Fruit fly (Drosophila melanogaster) whole organism, embryonic: ENCODE results near the gene Mrp5.

Experiments
- B-H1 ChIP-seq: fragments of 200-800 bp; sonication (Bioruptor generic); IDR thresholded peaks from 3 replicates; pipeline ENCODE4 v1.3.6; 2022; ENCODE audit warnings: missing biosample characterization, missing genetic modification characterization
- B-H2 ChIP-seq: fragments of 200-800 bp; sonication (Bioruptor generic); optimal IDR thresholded peaks from 2 replicates; lab custom pipeline; 2018; ENCODE audit warnings: missing biosample characterization, mild to moderate bottlenecking, missing genetic modification characterization
- BEAF-32 ChIP-seq: fragments of 200-800 bp; sonication (Bioruptor generic); optimal IDR thresholded peaks from 3 replicates; lab custom pipeline; 2017; ENCODE audit warnings: missing biosample characterization, missing genetic modification characterization, mild to moderate bottlenecking, moderate library complexity, missing genetic modification reagents
- CG10147 ChIP-seq: fragments of 200-800 bp; sonication (Bioruptor generic); optimal IDR thresholded peaks from 2 replicates; lab custom pipeline; 2019; ENCODE audit warnings: missing biosample characterization, mild to moderate bottlenecking, missing genetic modification characterization, moderate library complexity
- CG10209 ChIP-seq: fragments of 200-800 bp; sonication (Bioruptor generic); optimal IDR thresholded peaks from 3 replicates; lab custom pipeline; 2017; ENCODE audit warnings: missing biosample characterization, mild to moderate bottlenecking, missing genetic modification characterization, missing genetic modification reagents
- CG12942 ChIP-seq: fragments of 200-800 bp; sonication (Bioruptor generic); optimal IDR thresholded peaks from 3 replicates; lab custom pipeline; 2016; ENCODE audit warnings: missing biosample characterization, missing genetic modification characterization
- CG13624 ChIP-seq: fragments of 200-800 bp; sonication (Bioruptor generic); optimal IDR thresholded peaks from 2 replicates; lab custom pipeline; 2016; ENCODE audit warnings: missing biosample characterization, missing genetic modification characterization
- CG13894 ChIP-seq: fragments of 200-800 bp; sonication (Bioruptor generic); optimal IDR thresholded peaks from 3 replicates; lab custom pipeline; 2018; ENCODE audit warnings: missing biosample characterization, mild to moderate bottlenecking, missing genetic modification characterization, moderate library complexity
- CG14441 ChIP-seq: fragments of 200-800 bp; sonication (Bioruptor generic); IDR thresholded peaks from 2 replicates; pipeline ENCODE4 v1.3.6; 2022; ENCODE audit warnings: missing biosample characterization, missing genetic modification characterization
- CG14860 ChIP-seq: fragments of 200-800 bp; sonication (Bioruptor generic); IDR thresholded peaks from 3 replicates; pipeline ENCODE4 v1.3.6; 2022; ENCODE audit warnings: missing biosample characterization, missing genetic modification characterization; ENCODE audit not compliant: partially characterized antibody
- CG2199 ChIP-seq: fragments of 200-800 bp; sonication (Bioruptor generic); IDR thresholded peaks from 3 replicates; pipeline ENCODE4 v1.3.6; 2022; ENCODE audit warnings: missing biosample characterization, missing genetic modification characterization
- CG2875 ChIP-seq: fragments of 200-800 bp; sonication (Bioruptor generic); optimal IDR thresholded peaks from 2 replicates; lab custom pipeline; 2017; ENCODE audit warnings: missing biosample characterization, mild to moderate bottlenecking, missing genetic modification characterization, missing genetic modification reagents
- CG32532 ChIP-seq: fragments of 200-800 bp; sonication (Bioruptor generic); IDR thresholded peaks from 2 replicates; pipeline ENCODE4 v1.3.6; 2022; ENCODE audit warnings: missing biosample characterization, missing genetic modification characterization
- CG3407 ChIP-seq: fragments of 200-800 bp; sonication (Bioruptor generic); optimal IDR thresholded peaks from 2 replicates; lab custom pipeline; 2018; ENCODE audit warnings: missing biosample characterization, mild to moderate bottlenecking, missing genetic modification characterization
- CG3995 ChIP-seq: fragments of 200-800 bp; sonication (Bioruptor generic); optimal IDR thresholded peaks from 3 replicates; lab custom pipeline; 2016; ENCODE audit warnings: missing biosample characterization, missing genetic modification characterization
- CG4617 ChIP-seq: fragments of 200-800 bp; sonication (Bioruptor generic); optimal IDR thresholded peaks from 3 replicates; lab custom pipeline; 2016; ENCODE audit warnings: missing biosample characterization, missing genetic modification characterization, borderline replicate concordance
- CG7271 ChIP-seq: fragments of 200-800 bp; sonication (Bioruptor generic); optimal IDR thresholded peaks from 2 replicates; lab custom pipeline; 2018; ENCODE audit warnings: missing biosample characterization, mild to moderate bottlenecking, missing genetic modification characterization, moderate library complexity
- CG7839 ChIP-seq: fragments of 200-800 bp; sonication (Bioruptor generic); optimal IDR thresholded peaks from 3 replicates; lab custom pipeline; 2018; ENCODE audit warnings: missing biosample characterization, mild to moderate bottlenecking, missing genetic modification characterization, moderate library complexity
- CG8388 ChIP-seq: fragments of 200-800 bp; sonication (Bioruptor generic); optimal IDR thresholded peaks from 2 replicates; lab custom pipeline; 2019; ENCODE audit warnings: missing biosample characterization, mild to moderate bottlenecking, missing genetic modification characterization, moderate library complexity
- Dip3 ChIP-seq: fragments of 200-800 bp; sonication (Bioruptor generic); optimal IDR thresholded peaks from 3 replicates; lab custom pipeline; 2016; ENCODE audit warnings: missing biosample characterization, missing genetic modification characterization
- Gsc ChIP-seq: fragments of 200-800 bp; sonication (Bioruptor generic); IDR thresholded peaks from 2 replicates; pipeline ENCODE4 v1.3.6; 2022; ENCODE audit warnings: missing biosample characterization, missing genetic modification characterization
- Hr51 ChIP-seq, 2 experiments: fragments of 200-800 bp; sonication (Bioruptor generic); optimal IDR thresholded peaks; 2 replicates in 1 of 2; 3 replicates in 1 of 2; lab custom pipeline; 2016 to 2018; ENCODE audit warnings: missing biosample characterization in 2 of 2, missing genetic modification characterization in 2 of 2, mild to moderate bottlenecking in 1 of 2, moderate library complexity in 1 of 2
- Pdp1 ChIP-seq, 2 experiments: fragments of 200-800 bp; sonication (Bioruptor generic); optimal IDR thresholded peaks; 3 replicates each; lab custom pipeline; 2016; ENCODE audit warnings: missing biosample characterization in 2 of 2, missing genetic modification characterization in 2 of 2, mild to moderate bottlenecking in 1 of 2, moderate library complexity in 1 of 2
- Taf1 ChIP-seq: fragments of 200-800 bp; sonication (Bioruptor generic); IDR thresholded peaks from 2 replicates; pipeline ENCODE4 v1.3.6; 2022; ENCODE audit warnings: missing biosample characterization, missing genetic modification characterization
- abd-A ChIP-seq: fragments of 200-800 bp; sonication (Bioruptor generic); optimal IDR thresholded peaks from 3 replicates; lab custom pipeline; 2019; ENCODE audit warnings: missing biosample characterization, mild to moderate bottlenecking, missing genetic modification characterization, moderate library complexity
- az2 ChIP-seq: fragments of 200-800 bp; sonication (Bioruptor generic); optimal IDR thresholded peaks from 3 replicates; lab custom pipeline; 2016; ENCODE audit warnings: missing biosample characterization, missing genetic modification characterization
- crol ChIP-seq: fragments of 200-800 bp; sonication (Bioruptor generic); IDR thresholded peaks from 2 replicates; pipeline ENCODE4 v1.3.6; 2022; ENCODE audit warnings: missing biosample characterization, missing genetic modification characterization
- crp ChIP-seq, 2 experiments: fragments of 200-800 bp; sonication (Bioruptor generic); optimal IDR thresholded peaks; 2 replicates in 1 of 2; 3 replicates in 1 of 2; lab custom pipeline; 2017; ENCODE audit warnings: missing biosample characterization in 2 of 2, missing genetic modification characterization in 2 of 2, mild to moderate bottlenecking in 1 of 2, moderate library complexity in 1 of 2
- cwo ChIP-seq: fragments of 200-800 bp; sonication (Bioruptor generic); optimal IDR thresholded peaks from 3 replicates; lab custom pipeline; 2017; ENCODE audit warnings: missing biosample characterization, missing genetic modification characterization, mild to moderate bottlenecking, moderate library complexity, missing genetic modification reagents
- gcm2 ChIP-seq: fragments of 200-800 bp; sonication (Bioruptor generic); optimal IDR thresholded peaks from 2 replicates; lab custom pipeline; 2016; ENCODE audit warnings: missing biosample characterization, missing genetic modification characterization
- grau ChIP-seq: fragments of 200-800 bp; optimal IDR thresholded peaks from 3 replicates; lab custom pipeline; 2019; ENCODE audit warnings: missing biosample characterization, mild to moderate bottlenecking, missing genetic modification characterization, moderate library complexity
- grn ChIP-seq: fragments of 200-800 bp; sonication (Bioruptor generic); optimal IDR thresholded peaks from 3 replicates; lab custom pipeline; 2017; ENCODE audit warnings: missing biosample characterization, missing genetic modification characterization
- hb ChIP-seq: fragments of 200-800 bp; sonication (Bioruptor generic); IDR thresholded peaks from 3 replicates; pipeline ENCODE4 v1.3.6; 2022; ENCODE audit warnings: missing biosample characterization, missing genetic modification characterization; ENCODE audit not compliant: partially characterized antibody
- ind ChIP-seq: fragments of 200-800 bp; sonication (Bioruptor generic); optimal IDR thresholded peaks from 3 replicates; lab custom pipeline; 2016; ENCODE audit warnings: missing biosample characterization, missing genetic modification characterization
- knrl ChIP-seq: fragments of 200-800 bp; sonication (Bioruptor generic); IDR thresholded peaks from 3 replicates; pipeline ENCODE4 v1.3.6; 2022; ENCODE audit warnings: missing biosample characterization, missing genetic modification characterization; ENCODE audit not compliant: partially characterized antibody
- lilli ChIP-seq: fragments of 200-800 bp; sonication (Bioruptor generic); optimal IDR thresholded peaks from 3 replicates; lab custom pipeline; 2016; ENCODE audit warnings: missing biosample characterization, missing genetic modification characterization
- mirr ChIP-seq: fragments of 200-800 bp; sonication (Bioruptor generic); optimal IDR thresholded peaks from 3 replicates; lab custom pipeline; 2018; ENCODE audit warnings: missing biosample characterization, mild to moderate bottlenecking, missing genetic modification characterization
- nerfin-2 ChIP-seq: fragments of 200-800 bp; sonication (Bioruptor generic); IDR thresholded peaks from 2 replicates; pipeline ENCODE4 v1.3.6; 2022; ENCODE audit warnings: missing biosample characterization, missing genetic modification characterization; ENCODE audit not compliant: partially characterized antibody
- otp ChIP-seq: fragments of 200-800 bp; sonication (Bioruptor generic); IDR thresholded peaks from 3 replicates; pipeline ENCODE4, ENCODE4 v1.3.6; 2022; ENCODE audit warnings: missing biosample characterization, missing genetic modification characterization
- pan ChIP-seq, 4 experiments: fragments of >200 bp in 3 of 4; fragments of 200-800 bp in 1 of 4; sonication (Bioruptor generic) in 1 of 4; optimal IDR thresholded peaks in 3 of 4; IDR thresholded peaks in 1 of 4; 2 replicates each; pipeline versions ENCODE4 v1.3.6 to Lab custom; 2017 to 2022; ENCODE audit warnings: missing biosample characterization in 2 of 4, missing genetic modification characterization in 2 of 4, mixed read lengths in 1 of 4
- row ChIP-seq: fragments of 200-800 bp; sonication (Bioruptor generic); IDR thresholded peaks from 3 replicates; pipeline ENCODE4 v1.3.6; 2022; ENCODE audit warnings: missing biosample characterization, missing genetic modification characterization
- sc ChIP-seq, 3 experiments: fragments of >200 bp in 2 of 3; fragments of 200-800 bp in 1 of 3; sonication (Bioruptor generic) in 1 of 3; optimal IDR thresholded peaks; 2 replicates in 2 of 3; 3 replicates in 1 of 3; lab custom pipeline; 2017; ENCODE audit warnings: mild to moderate bottlenecking in 1 of 3, missing biosample characterization in 1 of 3, missing genetic modification characterization in 1 of 3, missing genetic modification reagents in 1 of 3
- sr ChIP-seq: fragments of 200-800 bp; sonication (Bioruptor generic); IDR thresholded peaks from 3 replicates; pipeline ENCODE4 v1.3.6; 2022; ENCODE audit warnings: missing biosample characterization, missing genetic modification characterization
- trem ChIP-seq: fragments of 200-800 bp; optimal IDR thresholded peaks from 3 replicates; lab custom pipeline; 2019; ENCODE audit warnings: missing biosample characterization, mild to moderate bottlenecking, missing genetic modification characterization, moderate library complexity
- trh ChIP-seq: fragments of 200-800 bp; sonication (Bioruptor generic); optimal IDR thresholded peaks from 2 replicates; lab custom pipeline; 2016; ENCODE audit warnings: missing biosample characterization, missing genetic modification characterization
- ttk ChIP-seq: fragments of 200-800 bp; sonication (Bioruptor generic); IDR thresholded peaks from 2 replicates; pipeline ENCODE4 v2.1.2; 2022; ENCODE audit warnings: missing biosample characterization, missing genetic modification characterization
- zfh2 ChIP-seq: fragments of 200-800 bp; sonication (Bioruptor generic); optimal IDR thresholded peaks from 2 replicates; lab custom pipeline; 2016; ENCODE audit warnings: missing biosample characterization, missing genetic modification characterization

Gene Mrp5

DNA sequence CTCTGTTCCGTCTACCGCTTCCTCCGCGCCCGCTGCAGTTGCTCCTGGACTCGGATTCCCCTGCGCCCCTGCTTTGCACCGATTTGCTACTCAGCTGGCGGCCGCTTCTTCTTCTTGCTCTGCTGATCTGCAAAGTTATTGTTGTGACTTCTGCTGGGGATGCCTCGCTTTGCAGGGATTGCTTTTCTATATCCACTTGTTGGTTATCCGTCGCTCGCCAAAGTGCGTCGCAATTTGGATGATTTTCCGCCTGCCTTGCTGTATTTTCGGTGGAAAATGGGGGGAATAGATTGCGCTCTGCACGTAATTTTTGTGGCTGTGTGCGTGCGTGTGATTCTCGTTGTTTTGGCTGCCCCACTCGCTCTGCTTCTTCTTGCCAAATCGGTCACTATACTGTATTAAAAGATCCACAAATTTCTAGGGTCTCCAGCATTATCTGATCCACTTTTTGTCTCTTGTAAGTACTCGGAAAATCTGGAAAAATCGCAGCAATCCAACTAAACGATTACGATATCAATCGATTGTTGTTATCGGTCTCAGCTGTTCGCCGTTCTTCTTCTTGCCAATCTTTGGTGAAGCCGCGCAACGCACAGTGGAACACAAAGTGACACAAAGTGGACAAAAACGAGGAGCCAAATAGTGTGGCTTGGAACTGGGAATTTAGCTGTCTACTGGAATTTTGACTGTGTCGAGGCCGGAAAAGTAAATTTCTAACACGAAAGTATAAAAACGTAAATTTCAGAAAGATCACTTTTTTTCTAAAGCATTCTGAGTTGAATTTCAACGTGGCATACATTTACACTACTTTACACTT is 27.7 kb upstream of the Mrp5 start, which contains the start of gene ClpX (continued):
- TF ChIP-seq Pdp1 (GFP tag; optimal IDR thresholded peaks at IDR 0.05; lab: Kevin White, UChicago), result peak in 1 of 2 experiments; percentile 59
- no peak for TF ChIP-seq CG3995 (GFP tag; lab: Kevin White, UChicago)
- TF ChIP-seq grn (GFP tag; lab: Kevin White, UChicago), result no peak
- TF ChIP-seq grau (tag; lab: Kevin White, UChicago), result peak; percentile 16
- TF ChIP-seq BEAF-32 (GFP tag; lab: Kevin White, UChicago), result peak; percentile 71
- peak; percentile 91 for TF ChIP-seq row
- no peak for TF ChIP-seq nerfin-2 (GFP tag; lab: Robert Waterston, UW)
- TF ChIP-seq CG12942, result no peak
- no peak for TF ChIP-seq ind
- TF ChIP-seq sr (GFP tag; lab: Robert Waterston, UW), result no peak
- TF ChIP-seq CG13624 (GFP tag; lab: Kevin White, UChicago), result peak; percentile 55
- peak; percentile 70 for TF ChIP-seq crol (GFP tag; lab: Robert Waterston, UW)
- no peak for TF ChIP-seq gcm2 (GFP tag; lab: Kevin White, UChicago)
- TF ChIP-seq crp (GFP tag; optimal IDR thresholded peaks at IDR 0.05; lab: Kevin White, UChicago), result peak; percentile 82 to 97
- TF ChIP-seq CG4617 (GFP tag; lab: Kevin White, UChicago), result peak; percentile 58
- no peak for TF ChIP-seq CG14441 (GFP tag; lab: Robert Waterston, UW)
- no peak for TF ChIP-seq mirr (GFP tag; lab: Kevin White, UChicago)
- TF ChIP-seq CG32532 (GFP tag; lab: Robert Waterston, UW), result no peak
- no peak for TF ChIP-seq zfh2 (GFP tag; lab: Kevin White, UChicago)
- peak; percentile 29 for TF ChIP-seq CG10147 (GFP tag; lab: Kevin White, UChicago)
- TF ChIP-seq hb (GFP tag; lab: Robert Waterston, UW), result no peak
- TF ChIP-seq az2 (GFP tag; lab: Kevin White, UChicago), result no peak
- peak; percentile 5 for TF ChIP-seq lilli
- TF ChIP-seq otp (GFP tag; lab: Robert Waterston, UW), result no peak
- TF ChIP-seq B-H2 (GFP tag; lab: Kevin White, UChicago), result peak; percentile 63
- TF ChIP-seq CG10209 (GFP tag; lab: Kevin White, UChicago), result no peak
- TF ChIP-seq CG7271 (tag; lab: Kevin White, UChicago), result no peak
- peak; percentile 10 for TF ChIP-seq CG13894 (tag; lab: Kevin White, UChicago)
- TF ChIP-seq Taf1 (GFP tag; lab: Robert Waterston, UW), result no peak
- TF ChIP-seq CG8388 (GFP tag; lab: Kevin White, UChicago), result no peak
- TF ChIP-seq abd-A (tag; lab: Kevin White, UChicago), result no peak
- peak; percentile 8 for TF ChIP-seq CG7839 (tag; lab: Kevin White, UChicago)
- no peak for TF ChIP-seq CG3407 (GFP tag; lab: Kevin White, UChicago)
- TF ChIP-seq knrl, result peak; percentile 60
- TF ChIP-seq B-H1, result no peak
- peak; percentile 59; the same call in 2 of the 3 replicates for TF ChIP-seq CG14860
- no peak for TF ChIP-seq Gsc (GFP tag; lab: Robert Waterston, UW)
- TF ChIP-seq ttk (GFP tag; lab: Robert Waterston, UW), result no peak
- TF ChIP-seq Hr51 (GFP tag; optimal IDR thresholded peaks at IDR 0.05; lab: Kevin White, UChicago), result peak in 1 of 2 experiments; percentile 27
- no peak for TF ChIP-seq sc (optimal IDR thresholded peaks at IDR 0.05; lab: Kevin White, UChicago)
- no peak for TF ChIP-seq sc (GFP tag; optimal IDR thresholded peaks at IDR 0.05; lab: Kevin White, UChicago)
- no peak for TF ChIP-seq trh (GFP tag; lab: Kevin White, UChicago)
- TF ChIP-seq cwo (GFP tag; lab: Kevin White, UChicago), result no peak
- no peak for TF ChIP-seq pan (optimal IDR thresholded peaks at IDR 0.05; lab: Kevin White, UChicago)
- peak in 1 of 2 experiments; percentile 12 for TF ChIP-seq pan (GFP tag; optimal IDR thresholded peaks at IDR 0.05 in 1 of 2, IDR thresholded peaks at IDR 0.05 in 1 of 2)
- no peak for TF ChIP-seq Dip3 (GFP tag; lab: Kevin White, UChicago)
- no peak for TF ChIP-seq CG2875 (GFP tag; lab: Kevin White, UChicago)
- TF ChIP-seq CG2199 (GFP tag; lab: Robert Waterston, UW), result no peak; the same call in 2 of the 3 replicates
- peak; percentile 57 for TF ChIP-seq trem (tag; lab: Kevin White, UChicago)
